Worm (Caenorhabditis elegans): ENCODE data around the gene Y14H12A.1.

DNA sequence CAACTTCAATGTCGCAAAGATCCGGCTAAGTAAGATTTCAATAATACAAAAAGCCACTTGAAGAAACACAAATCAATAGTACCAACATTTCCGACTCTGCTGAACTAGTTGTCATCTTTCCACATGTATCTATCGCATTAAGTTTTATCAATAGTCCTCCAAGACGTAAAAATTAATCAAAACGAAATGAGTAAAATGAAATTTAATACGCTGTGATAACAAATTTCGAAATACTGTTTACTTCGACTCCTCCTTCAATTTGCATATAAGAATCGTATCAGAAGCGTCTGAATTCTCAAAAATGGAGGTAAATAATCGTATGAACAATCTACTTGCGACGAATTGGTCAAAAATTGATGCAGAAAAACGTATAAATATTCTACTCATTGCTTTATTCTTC lies 2.3 kb upstream of the Y14H12A.1 start:
- TF ChIP-seq ama-1 (optimal IDR thresholded peaks at IDR 0.05) (no peak), nhr-25 (tag; optimal IDR thresholded peaks at IDR 0.05; ENCODE audit: borderline replicate concordance, insufficient read depth) (no peak), nhr-237 (tag; optimal IDR thresholded peaks at IDR 0.05) (no peak), R02D3.7 (tag; optimal IDR thresholded peaks at IDR 0.05) (no peak), pha-4 (GFP tag; IDR thresholded peaks at IDR 0.05) (no peak), pha-4 (tag; optimal IDR thresholded peaks at IDR 0.05) (no peak), skn-1 (tag; optimal IDR thresholded peaks at IDR 0.05) (no peak), attf-4 (tag; optimal IDR thresholded peaks at IDR 0.05) (no peak), Y48G9A.11 (GFP tag; IDR thresholded peaks at IDR 0.05) (no peak), unc-39 (tag; optimal IDR thresholded peaks at IDR 0.05) (no peak)

Measured in whole organism, L4 larva.